Worm (Caenorhabditis elegans) whole organism, midembryonic: Measurements from ENCODE around the gene C35D6.13.

Experiments used
- T22C8.4 ChIP-seq: fragments of 200-800 bp; sonication (Bioruptor generic); IDR thresholded peaks from 2 replicates; pipeline ENCODE4 v1.3.6; 2022; ENCODE audit warnings: missing genetic modification characterization, missing compliant biosample characterization
- cog-1 ChIP-seq: sonication (generic microtip); optimal IDR thresholded peaks from 2 replicates; lab custom pipeline; 2016; ENCODE audit warnings: missing genetic modification characterization, missing compliant biosample characterization
- flt-1 ChIP-seq: fragments of 200-800 bp; sonication (Bioruptor generic); IDR thresholded peaks from 2 replicates; pipeline ENCODE4 v1.3.6; 2022; ENCODE audit warnings: missing genetic modification characterization, missing compliant biosample characterization
- ref-1 ChIP-seq: fragments of 200-800 bp; sonication (Bioruptor generic); conservative IDR thresholded peaks from 2 replicates; pipeline ENCODE4 v1.3.6; 2022; ENCODE audit warnings: missing genetic modification reagents, missing genetic modification characterization, missing compliant biosample characterization
- ztf-23 ChIP-seq: fragments of 200-800 bp; sonication (Bioruptor generic); IDR thresholded peaks from 2 replicates; pipeline ENCODE4 v1.3.6; 2022; ENCODE audit warnings: missing genetic modification reagents, missing genetic modification characterization, missing compliant biosample characterization
- ztf-29 ChIP-seq: fragments of 200-800 bp; sonication (Bioruptor generic); IDR thresholded peaks from 2 replicates; pipeline ENCODE4 v1.3.6; 2022; ENCODE audit warnings: missing genetic modification reagents, missing genetic modification characterization, missing compliant biosample characterization

DNA sequence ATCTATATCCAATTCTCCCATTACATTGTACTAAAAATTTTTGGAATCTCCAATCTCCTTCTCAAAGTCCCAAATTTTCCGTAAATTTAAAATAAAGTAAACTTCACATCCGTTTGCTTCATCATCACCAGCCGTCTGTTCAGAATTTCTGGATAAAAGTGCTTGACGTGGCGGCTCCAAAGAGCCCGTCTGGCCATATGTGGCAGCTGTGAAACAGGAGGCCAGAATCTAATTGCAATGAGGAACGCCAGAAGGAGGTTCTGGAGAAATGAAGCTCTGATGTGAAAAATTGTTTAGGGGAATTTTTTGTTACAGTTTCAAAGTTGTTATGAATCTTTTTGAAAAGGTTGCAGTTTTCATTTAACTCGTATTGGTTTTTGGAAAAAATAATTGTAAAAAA, 43.5 kb downstream of the C35D6.13 start:
- TF ChIP-seq ztf-23 (GFP tag; lab: Robert Waterston, UW), result no peak
- TF ChIP-seq flt-1, result no peak
- TF ChIP-seq cog-1 (tag; lab: Kevin White, UChicago), result no peak
- no peak for TF ChIP-seq ref-1 (GFP tag; lab: Robert Waterston, UW)
- no peak for TF ChIP-seq T22C8.4 (GFP tag; lab: Robert Waterston, UW)
- no peak for TF ChIP-seq ztf-29 (GFP tag; lab: Robert Waterston, UW)
